Worm (Caenorhabditis elegans) whole organism, mixed stage, embryonic: ENCODE results near the gene K12H6.8.

Source experiments
- elt-1 ChIP-seq: sonication (generic microtip); optimal IDR thresholded peaks from 2 replicates; lab custom pipeline; 2017; ENCODE audit warnings: missing genetic modification characterization, mild to moderate bottlenecking, missing compliant biosample characterization, antibody characterized with exemption, moderate library complexity, borderline replicate concordance; ENCODE audit not compliant: insufficient read depth
- elt-3 ChIP-seq: fragments of 150-350 bp; optimal IDR thresholded peaks from 2 replicates; lab custom pipeline; 2014; ENCODE audit warnings: missing biosample characterization, missing genetic modification characterization
- lin-32 ChIP-seq: fragments of 200-800 bp; sonication (Bioruptor generic); optimal IDR thresholded peaks from 2 replicates; lab custom pipeline; 2018; ENCODE audit warnings: mild to moderate bottlenecking, missing genetic modification characterization, missing compliant biosample characterization
- mab-5 ChIP-seq: fragments of 150-350 bp; optimal IDR thresholded peaks from 2 replicates; lab custom pipeline; 2014; ENCODE audit warnings: missing biosample characterization, missing genetic modification characterization
- nhr-237 ChIP-seq: fragments of 150-350 bp; optimal IDR thresholded peaks from 2 replicates; lab custom pipeline; 2014; ENCODE audit warnings: missing biosample characterization, missing genetic modification characterization
- sptf-1 ChIP-seq: sonication (generic microtip); optimal IDR thresholded peaks from 2 replicates; lab custom pipeline; 2017; ENCODE audit warnings: mild to moderate bottlenecking, missing genetic modification characterization, moderate library complexity, missing compliant biosample characterization
- unc-120 ChIP-seq: sonication (generic microtip); optimal IDR thresholded peaks from 2 replicates; lab custom pipeline; 2017; ENCODE audit warnings: missing genetic modification characterization, missing compliant biosample characterization; ENCODE audit not compliant: poor library complexity, severe bottlenecking

DNA sequence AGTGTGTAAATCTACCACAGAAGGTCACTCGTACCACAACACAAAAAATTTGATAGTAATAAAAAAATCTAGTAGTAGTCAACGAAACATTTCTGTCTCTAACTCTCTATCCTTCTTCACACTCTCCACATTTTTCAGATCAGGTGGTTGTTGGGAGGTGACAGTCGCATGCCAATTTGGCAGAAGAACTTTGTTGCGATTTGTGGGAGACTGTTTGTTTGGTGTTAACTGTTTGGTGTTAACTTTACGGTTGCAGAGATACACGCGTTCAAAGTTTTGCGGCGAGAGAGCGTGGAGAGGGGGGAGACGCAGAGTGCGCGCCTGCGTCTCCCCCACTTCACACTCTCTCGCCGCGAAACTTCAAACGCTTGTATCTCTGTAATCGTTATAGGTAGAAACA is 22.7 kb upstream of the K12H6.8 start:
- no peak for TF ChIP-seq lin-32 (GFP tag; lab: Kevin White, UChicago)
- TF ChIP-seq sptf-1 (tag; lab: Kevin White, UChicago) = no peak
- TF ChIP-seq nhr-237 = no peak
- no peak for TF ChIP-seq mab-5 (tag; lab: Kevin White, UChicago)
- TF ChIP-seq elt-3 (tag; lab: Kevin White, UChicago) = no peak
- no peak for TF ChIP-seq elt-1 (tag; lab: Kevin White, UChicago)
- TF ChIP-seq unc-120 (tag; lab: Kevin White, UChicago) = no peak
